Worm (Caenorhabditis elegans) whole organism, late embryonic: ENCODE measurements around the gene ZK637.14.

Source experiments
- C38D4.7 ChIP-seq: fragments of 200-800 bp; sonication (Bioruptor generic); optimal IDR thresholded peaks from 2 replicates; lab custom pipeline; 2018; ENCODE audit warnings: mild to moderate bottlenecking, missing genetic modification characterization, moderate library complexity, missing compliant biosample characterization
- K02D7.2 ChIP-seq: sonication (generic microtip); optimal IDR thresholded peaks from 2 replicates; lab custom pipeline; 2017; ENCODE audit warnings: mild to moderate bottlenecking, missing genetic modification characterization, missing compliant biosample characterization
- K09A11.1 ChIP-seq: sonication (generic microtip); optimal IDR thresholded peaks from 2 replicates; lab custom pipeline; 2017; ENCODE audit warnings: antibody characterized with exemption, mild to moderate bottlenecking, missing genetic modification characterization, missing compliant biosample characterization; ENCODE audit not compliant: insufficient read depth
- T23F11.4 ChIP-seq: fragments of 200-800 bp; sonication (Bioruptor generic); optimal IDR thresholded peaks from 2 replicates; lab custom pipeline; 2018; ENCODE audit warnings: mild to moderate bottlenecking, missing genetic modification characterization, missing compliant biosample characterization
- ama-1 ChIP-seq: fragments of 150-350 bp; optimal IDR thresholded peaks from 2 replicates; lab custom pipeline; 2014
- ceh-14 ChIP-seq: sonication (generic microtip); optimal IDR thresholded peaks from 2 replicates; lab custom pipeline; 2016; ENCODE audit warnings: missing genotype, missing genetic modification characterization, missing compliant biosample characterization
- ceh-18 ChIP-seq: sonication (generic microtip); optimal IDR thresholded peaks from 2 replicates; lab custom pipeline; 2016; ENCODE audit warnings: missing genetic modification characterization, missing compliant biosample characterization
- ceh-22 ChIP-seq: sonication (generic microtip); optimal IDR thresholded peaks from 2 replicates; lab custom pipeline; 2017; ENCODE audit warnings: missing biosample characterization, missing genetic modification characterization
- ceh-45 ChIP-seq: fragments of 200-800 bp; sonication (Bioruptor generic); IDR thresholded peaks from 2 replicates; pipeline ENCODE4 v1.3.6; 2022; ENCODE audit warnings: missing genetic modification reagents, missing genetic modification characterization, missing compliant biosample characterization
- ceh-48 ChIP-seq: sonication (generic microtip); optimal IDR thresholded peaks from 2 replicates; lab custom pipeline; 2016; ENCODE audit warnings: missing genetic modification characterization, inconsistent platforms, missing compliant biosample characterization
- ceh-6 ChIP-seq: fragments of 200-800 bp; sonication (Bioruptor generic); optimal IDR thresholded peaks from 2 replicates; lab custom pipeline; 2018; ENCODE audit warnings: mild to moderate bottlenecking, missing genetic modification characterization, missing compliant biosample characterization
- che-1 ChIP-seq: sonication (generic microtip); optimal IDR thresholded peaks from 2 replicates; lab custom pipeline; 2016; ENCODE audit warnings: mild to moderate bottlenecking, missing genetic modification characterization, missing compliant biosample characterization
- dmd-4 ChIP-seq: sonication (generic microtip); optimal IDR thresholded peaks from 2 replicates; lab custom pipeline; 2016; ENCODE audit warnings: borderline replicate concordance, missing genetic modification characterization, missing compliant biosample characterization
- elt-2 ChIP-seq: sonication (generic microtip); optimal IDR thresholded peaks from 2 replicates; lab custom pipeline; 2016; ENCODE audit warnings: missing genetic modification reagents, missing genetic modification characterization, missing compliant biosample characterization
- elt-4 ChIP-seq: sonication (generic microtip); optimal IDR thresholded peaks from 2 replicates; lab custom pipeline; 2016; ENCODE audit warnings: missing genetic modification characterization, missing compliant biosample characterization
- ets-4 ChIP-seq: sonication (generic microtip); optimal IDR thresholded peaks from 2 replicates; lab custom pipeline; 2016; ENCODE audit warnings: missing genetic modification characterization, missing compliant biosample characterization
- fax-1 ChIP-seq: sonication (generic microtip); optimal IDR thresholded peaks from 2 replicates; lab custom pipeline; 2016; ENCODE audit warnings: missing genotype, missing genetic modification characterization, missing compliant biosample characterization
- hlh-13 ChIP-seq: fragments of 200-800 bp; sonication (Bioruptor generic); optimal IDR thresholded peaks from 2 replicates; lab custom pipeline; 2018; ENCODE audit warnings: mild to moderate bottlenecking, missing genetic modification characterization, missing compliant biosample characterization
- hlh-15 ChIP-seq: sonication (generic microtip); optimal IDR thresholded peaks from 2 replicates; lab custom pipeline; 2016; ENCODE audit warnings: missing genetic modification characterization, missing compliant biosample characterization
- hlh-30 ChIP-seq: sonication (generic microtip); optimal IDR thresholded peaks from 2 replicates; lab custom pipeline; 2017; ENCODE audit warnings: antibody characterized with exemption, missing genetic modification characterization, missing compliant biosample characterization; ENCODE audit not compliant: insufficient read depth
- hlh-6 ChIP-seq: sonication (generic microtip); optimal IDR thresholded peaks from 2 replicates; lab custom pipeline; 2016; ENCODE audit warnings: missing genotype, missing genetic modification characterization, missing compliant biosample characterization
- hlh-8 ChIP-seq: sonication (generic microtip); optimal IDR thresholded peaks from 2 replicates; lab custom pipeline; 2016; ENCODE audit warnings: missing genotype, missing genetic modification characterization, missing compliant biosample characterization
- lin-11 ChIP-seq: fragments of 200-800 bp; sonication (Bioruptor generic); optimal IDR thresholded peaks from 2 replicates; lab custom pipeline; 2018; ENCODE audit warnings: mild to moderate bottlenecking, missing genetic modification characterization, missing compliant biosample characterization
- mec-3 ChIP-seq: sonication (generic microtip); optimal IDR thresholded peaks from 2 replicates; lab custom pipeline; 2016; ENCODE audit warnings: borderline replicate concordance, missing genetic modification characterization, missing compliant biosample characterization
- nfya-1 ChIP-seq: sonication (generic microtip); optimal IDR thresholded peaks from 2 replicates; lab custom pipeline; 2017; ENCODE audit warnings: missing genetic modification characterization, mild to moderate bottlenecking, missing compliant biosample characterization, antibody characterized with exemption, moderate library complexity
- odd-2 ChIP-seq: sonication (generic microtip); optimal IDR thresholded peaks from 2 replicates; lab custom pipeline; 2017; ENCODE audit warnings: antibody characterized with exemption, mild to moderate bottlenecking, missing genetic modification characterization, missing compliant biosample characterization
- rnt-1 ChIP-seq: sonication (generic microtip); optimal IDR thresholded peaks from 2 replicates; lab custom pipeline; 2016; ENCODE audit warnings: missing genetic modification characterization, missing compliant biosample characterization
- sdc-2 ChIP-seq: sonication (generic microtip); optimal IDR thresholded peaks from 2 replicates; lab custom pipeline; 2016; ENCODE audit warnings: missing genotype, missing genetic modification characterization, missing compliant biosample characterization
- sox-2 ChIP-seq: fragments of 200-800 bp; sonication (Bioruptor generic); IDR thresholded peaks from 2 replicates; pipeline ENCODE4 v1.3.6; 2022; ENCODE audit warnings: missing genetic modification reagents, missing genetic modification characterization, missing compliant biosample characterization
- tbx-2 ChIP-seq: sonication (generic microtip); optimal IDR thresholded peaks from 2 replicates; lab custom pipeline; 2016; ENCODE audit warnings: missing genetic modification characterization, missing compliant biosample characterization
- ttx-3 ChIP-seq: sonication (generic microtip); optimal IDR thresholded peaks from 2 replicates; lab custom pipeline; 2016; ENCODE audit warnings: missing genetic modification reagents, missing genetic modification characterization, missing compliant biosample characterization
- unc-55 ChIP-seq: sonication (generic microtip); optimal IDR thresholded peaks from 2 replicates; lab custom pipeline; 2017; ENCODE audit warnings: missing biosample characterization, missing genetic modification reagents, missing genetic modification characterization

The ZK637.14 gene

ce11 chrIII:8926512-8926911 is 37.6 kb upstream of the ZK637.14 start:
- TF ChIP-seq nfya-1 (tag; lab: Kevin White, UChicago) (no peak), tbx-2 (tag; lab: Kevin White, UChicago) (no peak), ceh-14 (tag; lab: Kevin White, UChicago) (no peak), che-1 (tag; lab: Kevin White, UChicago) (no peak), unc-55 (peak; percentile 36), ceh-6 (no peak), K02D7.2 (no peak)

ce11 chrIII:8925539-8925938 is 36.6 kb upstream of the ZK637.14 start:
- TF ChIP-seq sdc-2 (no peak), hlh-8 (no peak), ttx-3 (no peak), K02D7.2 (no peak), fax-1 (tag; lab: Kevin White, UChicago) (no peak), hlh-6 (tag; lab: Kevin White, UChicago) (no peak), rnt-1 (tag; lab: Kevin White, UChicago) (no peak), elt-2 (tag; lab: Kevin White, UChicago) (no peak), odd-2 (tag; lab: Kevin White, UChicago) (no peak), elt-4 (tag; lab: Kevin White, UChicago) (no peak), hlh-13 (GFP tag; lab: Kevin White, UChicago) (no peak), ceh-45 (GFP tag; lab: Robert Waterston, UW) (no peak), dmd-4 (tag; lab: Kevin White, UChicago) (no peak), C38D4.7 (no peak), ceh-6 (no peak)

- TF ChIP-seq hlh-15 (tag; lab: Kevin White, UChicago) (no peak), odd-2 (tag; lab: Kevin White, UChicago) (no peak), ceh-22 (tag; lab: Kevin White, UChicago) (no peak), ama-1 (lab: Kevin White, UChicago) (no peak), T23F11.4 (GFP tag; lab: Kevin White, UChicago) (no peak), ceh-14 (tag; lab: Kevin White, UChicago) (no peak), nfya-1 (tag; lab: Kevin White, UChicago) (no peak), fax-1 (tag; lab: Kevin White, UChicago) (no peak), ceh-48 (no peak), hlh-30 (tag; lab: Kevin White, UChicago) (no peak), K09A11.1 (tag; lab: Kevin White, UChicago) (no peak), sdc-2 (no peak), elt-4 (tag; lab: Kevin White, UChicago) (no peak), mec-3 (no peak), ets-4 (no peak), ceh-45 (GFP tag; lab: Robert Waterston, UW) (no peak), sox-2 (no peak)
Observed at ce11 chrIII:8923937-8924336, 35.0 kb upstream of the ZK637.14 start, which contains the start of gene ZK637.12. Gene ZK637.12 (plus strand): TSS chrIII:8924237.

- TF ChIP-seq ceh-48 (no peak), elt-4 (tag; lab: Kevin White, UChicago) (no peak), unc-55 (peak; percentile 61), lin-11 (tag; lab: Kevin White, UChicago) (no peak)
Observed at ce11 chrIII:8923240-8923734, 34.3 kb upstream of the ZK637.14 start, which contains the start of gene glb-1. Gene glb-1 (minus strand): TSS chrIII:8923290.

ce11 chrIII:8922061-8922460 is 33.1 kb upstream of the ZK637.14 start:
- TF ChIP-seq ama-1 (lab: Kevin White, UChicago) = peak; percentile 22
- TF ChIP-seq nfya-1 (tag; lab: Kevin White, UChicago) = peak; percentile 34
- TF ChIP-seq ceh-18 = peak; percentile 7
- no peak for TF ChIP-seq rnt-1 (tag; lab: Kevin White, UChicago)
